Fruit fly (Drosophila melanogaster) whole organism, embryonic: ENCODE data around the gene CG3651.

Source experiments
- ATbp ChIP-seq: fragments of 200-800 bp; sonication (Bioruptor generic); optimal IDR thresholded peaks from 2 replicates; lab custom pipeline; 2017; ENCODE audit warnings: missing biosample characterization, mild to moderate bottlenecking, missing genetic modification characterization, missing genetic modification reagents
- CG10274 ChIP-seq: fragments of 200-800 bp; sonication (Bioruptor generic); optimal IDR thresholded peaks from 3 replicates; lab custom pipeline; 2017; ENCODE audit warnings: missing biosample characterization, mild to moderate bottlenecking, missing genetic modification characterization
- CG10462 ChIP-seq: fragments of 200-800 bp; sonication (Bioruptor generic); optimal IDR thresholded peaks from 2 replicates; lab custom pipeline; 2016; ENCODE audit warnings: missing biosample characterization, missing genetic modification characterization
- CG11695 ChIP-seq: fragments of 200-800 bp; sonication (Bioruptor generic); IDR thresholded peaks from 3 replicates; pipeline ENCODE4 v1.3.6; 2022; ENCODE audit warnings: missing biosample characterization, missing genetic modification characterization
- CG12391 ChIP-seq: fragments of 200-800 bp; sonication (Bioruptor generic); optimal IDR thresholded peaks from 3 replicates; lab custom pipeline; 2018; ENCODE audit warnings: missing biosample characterization, mild to moderate bottlenecking, missing genetic modification characterization, moderate library complexity
- CG13894 ChIP-seq: fragments of 200-800 bp; sonication (Bioruptor generic); optimal IDR thresholded peaks from 3 replicates; lab custom pipeline; 2018; ENCODE audit warnings: missing biosample characterization, mild to moderate bottlenecking, missing genetic modification characterization, moderate library complexity
- CG16779 ChIP-seq: fragments of 200-800 bp; sonication (Bioruptor generic); IDR thresholded peaks from 2 replicates; pipeline ENCODE4 v1.3.6; 2022; ENCODE audit warnings: missing biosample characterization, missing genetic modification characterization
- CG1792 ChIP-seq: fragments of 200-800 bp; sonication (Bioruptor generic); optimal IDR thresholded peaks from 2 replicates; lab custom pipeline; 2016; ENCODE audit warnings: missing biosample characterization, missing genetic modification characterization
- CG18764 ChIP-seq: fragments of 200-800 bp; sonication (Bioruptor generic); optimal IDR thresholded peaks from 3 replicates; lab custom pipeline; 2016; ENCODE audit warnings: missing biosample characterization, missing genetic modification characterization
- CG2116 ChIP-seq: fragments of 200-800 bp; sonication (Bioruptor generic); optimal IDR thresholded peaks from 3 replicates; lab custom pipeline; 2018; ENCODE audit warnings: missing biosample characterization, mild to moderate bottlenecking, missing genetic modification characterization
- CG2199 ChIP-seq: fragments of 200-800 bp; sonication (Bioruptor generic); IDR thresholded peaks from 3 replicates; pipeline ENCODE4 v1.3.6; 2022; ENCODE audit warnings: missing biosample characterization, missing genetic modification characterization
- CG34376 ChIP-seq: fragments of 200-800 bp; sonication (Bioruptor generic); optimal IDR thresholded peaks from 2 replicates; lab custom pipeline; 2018; ENCODE audit warnings: missing biosample characterization, mild to moderate bottlenecking, missing genetic modification characterization
- CG3995 ChIP-seq: fragments of 200-800 bp; sonication (Bioruptor generic); optimal IDR thresholded peaks from 3 replicates; lab custom pipeline; 2016; ENCODE audit warnings: missing biosample characterization, missing genetic modification characterization
- CG6254 ChIP-seq: fragments of 200-800 bp; sonication (Bioruptor generic); optimal IDR thresholded peaks from 3 replicates; lab custom pipeline; 2017; ENCODE audit warnings: mild to moderate bottlenecking, missing biosample characterization, missing genetic modification reagents, missing genetic modification characterization
- CG6654 ChIP-seq: fragments of 200-800 bp; sonication (Bioruptor generic); optimal IDR thresholded peaks from 2 replicates; lab custom pipeline; 2017; ENCODE audit warnings: missing biosample characterization, mild to moderate bottlenecking, missing genetic modification characterization
- CG7556 ChIP-seq: fragments of 200-800 bp; sonication (Bioruptor generic); optimal IDR thresholded peaks from 2 replicates; lab custom pipeline; 2017; ENCODE audit warnings: missing biosample characterization, mild to moderate bottlenecking, missing genetic modification characterization
- CG8290 ChIP-seq, 3 experiments: fragments of 200-800 bp; sonication (Bioruptor generic); optimal IDR thresholded peaks; 2 replicates each; lab custom pipeline; 2016 to 2019; ENCODE audit warnings: missing biosample characterization in 3 of 3, missing genetic modification characterization in 3 of 3, mild to moderate bottlenecking in 2 of 3, moderate library complexity in 1 of 3
- CG8765 ChIP-seq: fragments of 200-800 bp; sonication (Bioruptor generic); IDR thresholded peaks from 2 replicates; pipeline ENCODE4 v1.3.6; 2022; ENCODE audit warnings: missing biosample characterization, missing genetic modification characterization
- D19A ChIP-seq: fragments of 200-800 bp; optimal IDR thresholded peaks from 3 replicates; lab custom pipeline; 2019; ENCODE audit warnings: missing biosample characterization, mild to moderate bottlenecking, missing genetic modification characterization, moderate library complexity
- Dad ChIP-seq: fragments of 200-800 bp; sonication (Bioruptor generic); optimal IDR thresholded peaks from 3 replicates; lab custom pipeline; 2016; ENCODE audit warnings: missing biosample characterization, missing genetic modification characterization
- Dll ChIP-seq: fragments of 200-800 bp; sonication (Bioruptor generic); IDR thresholded peaks from 4 replicates; pipeline ENCODE4 v1.3.6; 2022; ENCODE audit warnings: missing biosample characterization, missing genetic modification characterization; ENCODE audit not compliant: partially characterized antibody
- Drgx ChIP-seq: fragments of 200-800 bp; sonication (Bioruptor generic); IDR thresholded peaks from 2 replicates; pipeline ENCODE4 v1.3.6; 2022; ENCODE audit warnings: missing biosample characterization, missing genetic modification characterization
- Eip74EF ChIP-seq, 2 experiments: fragments of 200-800 bp in 1 of 2; fragments of >200 bp in 1 of 2; sonication (Bioruptor generic) in 1 of 2; optimal IDR thresholded peaks; 2 replicates each; lab custom pipeline; 2017 to 2019; ENCODE audit warnings: missing biosample characterization in 2 of 2, missing genetic modification characterization in 2 of 2, mild to moderate bottlenecking in 1 of 2, moderate library complexity in 1 of 2
- Ets65A ChIP-seq: fragments of 200-800 bp; sonication (Bioruptor generic); peaks from one replicate; lab custom pipeline; 2016; ENCODE audit warnings: missing biosample characterization, missing genetic modification characterization
- HLH3B ChIP-seq: fragments of 200-800 bp; sonication (Bioruptor generic); IDR thresholded peaks from 2 replicates; pipeline ENCODE4 v1.3.6; 2022; ENCODE audit warnings: missing biosample characterization, missing genetic modification characterization
- Hmx ChIP-seq: fragments of 200-800 bp; sonication (Bioruptor generic); optimal IDR thresholded peaks from 2 replicates; lab custom pipeline; 2016; ENCODE audit warnings: missing biosample characterization, missing genetic modification characterization
- Hr78 ChIP-seq, 2 experiments: fragments of 200-800 bp in 1 of 2; fragments of >200 bp in 1 of 2; sonication (Bioruptor generic) in 1 of 2; optimal IDR thresholded peaks; 2 replicates each; lab custom pipeline; 2017 to 2019; ENCODE audit warnings: missing biosample characterization in 2 of 2, missing genetic modification characterization in 2 of 2, mild to moderate bottlenecking in 1 of 2, moderate library complexity in 1 of 2
- Med ChIP-seq: fragments of 200-800 bp; sonication (Bioruptor generic); peaks from one replicate; lab custom pipeline; 2016; ENCODE audit warnings: missing biosample characterization, missing genetic modification characterization, mild to moderate bottlenecking, inconsistent platforms, moderate library complexity
- Mrtf ChIP-seq: fragments of 200-800 bp; sonication (Bioruptor generic); IDR thresholded peaks from 3 replicates; pipeline ENCODE4 v1.3.6; 2022; ENCODE audit warnings: missing biosample characterization, missing genetic modification characterization
- NK7.1 ChIP-seq: fragments of 200-800 bp; sonication (Bioruptor generic); optimal IDR thresholded peaks from 3 replicates; lab custom pipeline; 2016; ENCODE audit warnings: missing biosample characterization, missing genetic modification characterization
- Oli ChIP-seq: fragments of 200-800 bp; sonication (Bioruptor generic); optimal IDR thresholded peaks from 2 replicates; lab custom pipeline; 2018; ENCODE audit warnings: missing biosample characterization, mild to moderate bottlenecking, missing genetic modification characterization, moderate library complexity
- Ptx1 ChIP-seq: fragments of 200-800 bp; sonication (Bioruptor generic); IDR thresholded peaks from 2 replicates; pipeline ENCODE4 v1.3.6; 2022; ENCODE audit warnings: missing biosample characterization, missing genetic modification characterization
- Sin3A ChIP-seq: fragments of >200 bp; optimal IDR thresholded peaks from 2 replicates; lab custom pipeline; 2018
- Tbp ChIP-seq: fragments of >200 bp; optimal IDR thresholded peaks from 2 replicates; lab custom pipeline; 2018; ENCODE audit warnings: missing biosample characterization, missing genetic modification characterization
- br ChIP-seq: fragments of >200 bp; optimal IDR thresholded peaks from 2 replicates; lab custom pipeline; 2017
- cad ChIP-seq: fragments of >200 bp; optimal IDR thresholded peaks from 2 replicates; lab custom pipeline; 2017; ENCODE audit warnings: missing biosample characterization, missing genetic modification characterization
- cg ChIP-seq: fragments of 200-800 bp; sonication (Bioruptor generic); optimal IDR thresholded peaks from 3 replicates; lab custom pipeline; 2019; ENCODE audit warnings: missing biosample characterization, mild to moderate bottlenecking, missing genetic modification characterization, moderate library complexity
- ewg ChIP-seq: fragments of 200-800 bp; sonication (Bioruptor generic); optimal IDR thresholded peaks from 3 replicates; lab custom pipeline; 2017; ENCODE audit warnings: mild to moderate bottlenecking, missing biosample characterization, missing genetic modification reagents, missing genetic modification characterization
- gt ChIP-seq: fragments of 200-800 bp; sonication (Bioruptor generic); IDR thresholded peaks from 2 replicates; pipeline ENCODE4 v1.3.6; 2022; ENCODE audit warnings: missing biosample characterization, missing genetic modification characterization
- kay ChIP-seq: fragments of 200-800 bp; sonication (Bioruptor generic); optimal IDR thresholded peaks from 2 replicates; lab custom pipeline; 2016; ENCODE audit warnings: missing biosample characterization, missing genetic modification characterization
- onecut ChIP-seq: fragments of 200-800 bp; sonication (Bioruptor generic); IDR thresholded peaks from 2 replicates; pipeline ENCODE4 v1.3.6; 2022; ENCODE audit warnings: missing biosample characterization, missing genetic modification characterization
- otp ChIP-seq: fragments of 200-800 bp; sonication (Bioruptor generic); IDR thresholded peaks from 3 replicates; pipeline ENCODE4, ENCODE4 v1.3.6; 2022; ENCODE audit warnings: missing biosample characterization, missing genetic modification characterization
- pzg ChIP-seq: fragments of 200-800 bp; sonication (Bioruptor generic); optimal IDR thresholded peaks from 3 replicates; lab custom pipeline; 2018; ENCODE audit warnings: missing biosample characterization, mild to moderate bottlenecking, missing genetic modification characterization, moderate library complexity
- scrt ChIP-seq: fragments of 200-800 bp; sonication (Bioruptor generic); optimal IDR thresholded peaks from 2 replicates; lab custom pipeline; 2018; ENCODE audit warnings: missing biosample characterization, mild to moderate bottlenecking, missing genetic modification characterization, moderate library complexity
- sens ChIP-seq: fragments of 200-800 bp; sonication (Bioruptor generic); peaks from one replicate; lab custom pipeline; 2016; ENCODE audit warnings: missing biosample characterization, missing genetic modification characterization
- slp2 ChIP-seq: fragments of 200-800 bp; sonication (Bioruptor generic); optimal IDR thresholded peaks from 2 replicates; lab custom pipeline; 2016; ENCODE audit warnings: missing biosample characterization, missing genetic modification characterization
- stc ChIP-seq: fragments of 200-800 bp; sonication (Bioruptor generic); IDR thresholded peaks from 2 replicates; pipeline ENCODE4 v1.3.6; 2022; ENCODE audit warnings: missing biosample characterization, missing genetic modification characterization
- tll ChIP-seq, 2 experiments: fragments of 200-800 bp in 1 of 2; fragments of >200 bp in 1 of 2; sonication (Bioruptor generic) in 1 of 2; optimal IDR thresholded peaks; 2 replicates each; lab custom pipeline; 2017 to 2019; ENCODE audit warnings: missing biosample characterization in 2 of 2, missing genetic modification characterization in 2 of 2, mild to moderate bottlenecking in 1 of 2, moderate library complexity in 1 of 2
- vfl ChIP-seq: fragments of 200-800 bp; sonication (Bioruptor generic); optimal IDR thresholded peaks from 2 replicates; lab custom pipeline; 2016; ENCODE audit warnings: missing biosample characterization, missing genetic modification characterization
- zen ChIP-seq: fragments of 200-800 bp; sonication (Bioruptor generic); optimal IDR thresholded peaks from 3 replicates; lab custom pipeline; 2018; ENCODE audit warnings: missing biosample characterization, mild to moderate bottlenecking, missing genetic modification characterization, moderate library complexity

Gene CG3651

DNA sequence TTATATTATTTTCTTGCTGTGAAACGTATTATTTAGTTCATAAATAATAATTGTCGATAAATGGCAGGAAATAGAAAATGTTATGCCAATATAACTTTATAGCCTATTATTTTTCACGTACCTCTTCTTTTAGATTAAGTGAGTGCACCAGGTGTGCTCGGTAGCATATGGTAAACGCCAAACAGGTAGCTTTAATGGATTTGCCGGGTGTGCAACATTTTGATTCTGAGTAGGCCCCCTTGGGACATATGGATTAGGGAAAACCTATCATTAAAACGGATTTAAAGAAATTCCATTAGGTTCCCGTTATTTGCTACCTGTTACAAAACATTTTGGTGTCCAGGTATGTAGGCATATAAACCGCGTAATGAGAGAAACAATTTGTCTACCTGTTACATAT is 30.2 kb downstream of the CG3651 start, which contains the start of gene dunk:
Gene dunk (plus strand): TSS at position 301 of the 400 bp plus-strand sequence.
- TF ChIP-seq stc (GFP tag; lab: Robert Waterston, UW) (no peak), NK7.1 (GFP tag; lab: Kevin White, UChicago) (no peak), Ptx1 (GFP tag; lab: Robert Waterston, UW) (no peak), sens (peak; percentile 45), Dll (GFP tag; lab: Robert Waterston, UW) (no peak), CG10462 (GFP tag; lab: Kevin White, UChicago) (no peak), CG1792 (GFP tag; lab: Kevin White, UChicago) (no peak), Hmx (GFP tag; lab: Kevin White, UChicago) (no peak), CG3995 (GFP tag; lab: Kevin White, UChicago) (no peak), gt (no peak), CG10274 (GFP tag; lab: Kevin White, UChicago) (no peak), zen (tag; lab: Kevin White, UChicago) (peak; percentile 90), cad (GFP tag; lab: Kevin White, UChicago) (peak; percentile 43), br (lab: Kevin White, UChicago) (no peak), Oli (tag; lab: Kevin White, UChicago) (no peak), CG18764 (GFP tag; lab: Kevin White, UChicago) (no peak), Sin3A (lab: Kevin White, UChicago) (no peak)

DNA sequence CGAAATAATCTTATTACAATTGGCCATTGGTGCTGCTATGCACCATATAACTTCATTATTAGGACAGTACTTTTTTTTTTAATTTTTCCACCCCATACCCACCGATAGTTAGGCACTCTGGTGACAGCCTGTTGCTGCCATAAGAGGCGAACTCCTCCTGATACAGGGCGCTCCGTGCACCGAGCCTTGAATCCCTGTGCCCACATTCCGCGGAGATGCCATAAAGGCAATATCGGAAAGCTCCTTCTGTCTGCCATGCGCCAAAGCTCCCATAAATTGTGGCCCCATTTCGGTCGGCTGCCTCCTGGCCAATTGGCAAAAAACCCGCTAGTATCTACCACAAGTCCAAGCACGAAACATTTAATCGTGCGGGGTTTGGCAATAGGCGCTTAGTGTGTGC is 32.1 kb downstream of the CG3651 start:
- no peak for TF ChIP-seq vfl (GFP tag; lab: Kevin White, UChicago)
- no peak for TF ChIP-seq CG7556 (GFP tag; lab: Kevin White, UChicago)
- TF ChIP-seq D19A (tag; lab: Kevin White, UChicago): peak; percentile 52
- TF ChIP-seq Med (GFP tag; lab: Kevin White, UChicago): peak; percentile 20
- no peak for TF ChIP-seq CG8290 (GFP tag; optimal IDR thresholded peaks at IDR 0.05; lab: Kevin White, UChicago)
- peak in 1 of 2 experiments; percentile 1 for TF ChIP-seq CG8290 (tag; optimal IDR thresholded peaks at IDR 0.05; lab: Kevin White, UChicago)
- no peak for TF ChIP-seq Mrtf (GFP tag; lab: Robert Waterston, UW)
- TF ChIP-seq Tbp (GFP tag; lab: Kevin White, UChicago): no peak
- peak; percentile 19 for TF ChIP-seq CG13894 (tag; lab: Kevin White, UChicago)
- peak; percentile 21 for TF ChIP-seq pzg (GFP tag; lab: Kevin White, UChicago)
- TF ChIP-seq CG11695 (GFP tag; lab: Robert Waterston, UW): no peak
- peak; percentile 97 for TF ChIP-seq scrt (GFP tag; lab: Kevin White, UChicago)
- TF ChIP-seq CG8765 (GFP tag; lab: Robert Waterston, UW): no peak
- no peak for TF ChIP-seq CG2116
- TF ChIP-seq tll (GFP tag; optimal IDR thresholded peaks at IDR 0.05; lab: Kevin White, UChicago): no peak
- no peak for TF ChIP-seq Dad (GFP tag; lab: Kevin White, UChicago)
- no peak for TF ChIP-seq Eip74EF (GFP tag; optimal IDR thresholded peaks at IDR 0.05; lab: Kevin White, UChicago)
- no peak for TF ChIP-seq CG34376
- peak; percentile 95 for TF ChIP-seq CG6254 (GFP tag; lab: Kevin White, UChicago)
- no peak for TF ChIP-seq slp2 (GFP tag; lab: Kevin White, UChicago)
- 0 out of 2 replicates have a peak, but pooled peaks have one; percentile 29 for TF ChIP-seq Drgx (GFP tag; lab: Robert Waterston, UW)
- TF ChIP-seq onecut: peak; percentile 65
- no peak for TF ChIP-seq Hr78 (GFP tag; optimal IDR thresholded peaks at IDR 0.05; lab: Kevin White, UChicago)
- TF ChIP-seq ATbp (GFP tag; lab: Kevin White, UChicago): no peak
- TF ChIP-seq CG6654: no peak
- no peak for TF ChIP-seq kay
- peak; percentile 71 for TF ChIP-seq ewg (GFP tag; lab: Kevin White, UChicago)
- TF ChIP-seq cad (GFP tag; lab: Kevin White, UChicago): peak; percentile 11
- peak; percentile 46; the same call in 1 of the 2 replicates for TF ChIP-seq CG16779
- peak; percentile 2 for TF ChIP-seq Ets65A
- no peak for TF ChIP-seq CG12391 (tag; lab: Kevin White, UChicago)
- no peak for TF ChIP-seq HLH3B (GFP tag; lab: Robert Waterston, UW)
- TF ChIP-seq CG2199 (GFP tag; lab: Robert Waterston, UW): 0 out of 3 replicates have a peak, but pooled peaks have one; percentile 36
- no peak for TF ChIP-seq otp (GFP tag; lab: Robert Waterston, UW)
- no peak for TF ChIP-seq cg (GFP tag; lab: Kevin White, UChicago)
